Worm (Caenorhabditis elegans) whole organism, L4 larva: Measurements from ENCODE around the gene chil-22.

ENCODE experiments used
- ceh-28 ChIP-seq: fragments of 150-350 bp; optimal IDR thresholded peaks from 2 replicates; lab custom pipeline; 2014; ENCODE audit warnings: missing biosample characterization, missing genetic modification reagents, missing genetic modification characterization
- ces-1 ChIP-seq: fragments of 150-350 bp; sonication (generic microtip); optimal IDR thresholded peaks from 4 replicates; lab custom pipeline; 2014; ENCODE audit warnings: missing biosample characterization, missing genetic modification reagents, missing genetic modification characterization
- daf-19 ChIP-seq: fragments of 200-800 bp; sonication (Bioruptor generic); conservative IDR thresholded peaks from 2 replicates; pipeline ENCODE4 v1.3.6; 2022; ENCODE audit warnings: missing genetic modification characterization, missing compliant biosample characterization
- dpl-1 ChIP-seq: fragments of 150-350 bp; optimal IDR thresholded peaks from 2 replicates; lab custom pipeline; 2014; ENCODE audit warnings: missing biosample characterization, missing genetic modification reagents, missing genetic modification characterization
- duxl-1 ChIP-seq: sonication (generic microtip); optimal IDR thresholded peaks from 2 replicates; lab custom pipeline; 2016; ENCODE audit warnings: mild to moderate bottlenecking, missing genetic modification characterization, moderate library complexity, missing compliant biosample characterization; ENCODE audit not compliant: poor library complexity
- hif-1 ChIP-seq, 2 experiments: sonication (generic microtip); optimal IDR thresholded peaks; 2 replicates each; lab custom pipeline; 2016 to 2017; ENCODE audit warnings: missing compliant biosample characterization in 2 of 2, missing genetic modification characterization in 2 of 2, missing genetic modification reagents in 2 of 2, missing genotype in 2 of 2, mild to moderate bottlenecking in 1 of 2
- lin-13 ChIP-seq: fragments of 150-350 bp; optimal IDR thresholded peaks from 2 replicates; lab custom pipeline; 2014; ENCODE audit warnings: missing biosample characterization, missing genetic modification reagents, missing genetic modification characterization
- lsy-2 ChIP-seq, 2 experiments: fragments of 150-350 bp in 1 of 2; sonication (generic microtip) in 1 of 2; optimal IDR thresholded peaks; 2 replicates each; lab custom pipeline; 2014 to 2017; ENCODE audit warnings: missing biosample characterization in 2 of 2, missing genetic modification characterization in 2 of 2
- mxl-3 ChIP-seq: fragments of 200-800 bp; sonication (Bioruptor generic); optimal IDR thresholded peaks from 2 replicates; lab custom pipeline; 2018; ENCODE audit warnings: mild to moderate bottlenecking, missing genetic modification characterization, missing compliant biosample characterization
- nhr-11 ChIP-seq: fragments of 150-350 bp; optimal IDR thresholded peaks from 2 replicates; lab custom pipeline; 2014; ENCODE audit warnings: missing biosample characterization, missing genetic modification characterization
- nhr-28 ChIP-seq: fragments of 150-350 bp; optimal IDR thresholded peaks from 2 replicates; lab custom pipeline; 2014; ENCODE audit warnings: missing biosample characterization, missing genetic modification characterization
- sdz-12 ChIP-seq: fragments of 200-800 bp; sonication (Bioruptor generic); optimal IDR thresholded peaks from 2 replicates; lab custom pipeline; 2018; ENCODE audit warnings: mild to moderate bottlenecking, missing genetic modification characterization, missing compliant biosample characterization

DNA sequence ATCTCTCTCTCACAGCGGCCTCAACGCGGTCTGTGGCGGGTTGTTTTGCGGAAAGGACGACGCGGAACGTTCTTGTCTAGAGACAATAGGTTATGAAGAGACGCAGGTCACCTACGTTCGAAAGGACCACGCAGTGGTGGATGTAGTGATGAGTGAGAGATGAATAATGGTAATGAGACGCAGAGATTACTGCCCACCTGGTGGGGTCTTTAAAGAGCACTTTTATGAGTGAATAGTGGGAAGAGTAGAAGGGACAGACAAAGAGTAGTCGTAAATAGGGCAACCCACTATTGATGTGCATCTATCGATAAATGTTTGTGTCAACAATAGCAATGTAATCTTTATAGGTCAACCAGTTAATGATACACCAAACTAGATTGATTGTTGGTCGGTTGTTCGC lies 25.1 kb upstream of the chil-22 start:
- no peak for TF ChIP-seq duxl-1 (tag; lab: Kevin White, UChicago)
- TF ChIP-seq nhr-28 (tag; lab: Kevin White, UChicago) = no peak
- no peak for TF ChIP-seq dpl-1 (GFP tag; lab: Kevin White, UChicago)
- no peak for TF ChIP-seq hif-1 (tag; optimal IDR thresholded peaks at IDR 0.05; lab: Kevin White, UChicago)
- TF ChIP-seq ceh-28 = no peak
- no peak for TF ChIP-seq nhr-11 (tag; lab: Kevin White, UChicago)
- no peak for TF ChIP-seq lin-13 (GFP tag; lab: Kevin White, UChicago)
- TF ChIP-seq ces-1 = no peak
- no peak for TF ChIP-seq daf-19 (GFP tag; lab: Robert Waterston, UW)
- TF ChIP-seq lsy-2 (tag; optimal IDR thresholded peaks at IDR 0.05; lab: Kevin White, UChicago) = no peak
- no peak for TF ChIP-seq mxl-3
- no peak for TF ChIP-seq sdz-12 (GFP tag; lab: Kevin White, UChicago)
